Fruit fly (Drosophila melanogaster): ENCODE data around the gene CG2256.
A peak's percentile ranks its signal among the peaks of the same experiment; 100 is the strongest.

The CG2256 gene

DNA sequence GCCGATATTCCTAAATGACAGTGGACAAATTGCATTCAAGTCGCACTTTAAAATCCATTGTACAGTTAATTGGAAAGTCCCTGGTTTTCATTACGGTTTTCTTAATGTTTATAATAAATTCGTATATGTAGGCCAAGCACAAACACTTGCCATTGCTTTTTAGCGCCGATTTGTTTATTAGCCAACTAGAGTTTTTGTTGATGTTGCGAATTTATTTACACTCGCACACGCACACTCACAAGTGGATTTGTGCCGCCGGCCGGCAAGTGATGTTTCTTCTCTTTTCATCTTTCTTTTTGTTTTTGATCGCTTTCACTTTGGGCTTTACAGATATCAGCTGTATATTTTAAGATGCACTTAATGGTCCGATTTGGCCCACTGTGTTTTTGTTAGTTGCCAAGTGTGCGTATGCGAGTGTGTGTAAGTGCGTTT, 29.7 kb downstream of the CG2256 start:
- TF ChIP-seq OdsH (GFP tag; optimal IDR thresholded peaks at IDR 0.05) (peak; percentile 37), CG9705 (GFP tag; optimal IDR thresholded peaks at IDR 0.05) (peak; percentile 62), Mio (GFP tag; optimal IDR thresholded peaks at IDR 0.05) (no peak), jim (GFP tag; optimal IDR thresholded peaks at IDR 0.05) (no peak), ey (GFP tag; optimal IDR thresholded peaks at IDR 0.05) (peak; percentile 74), usp (GFP tag; optimal IDR thresholded peaks at IDR 0.05) (no peak), h (GFP tag; optimal IDR thresholded peaks at IDR 0.05) (peak; percentile 59), woc (GFP tag; optimal IDR thresholded peaks at IDR 0.05) (peak; percentile 72), pan (optimal IDR thresholded peaks at IDR 0.05) (no peak), CG32264 (GFP tag; optimal IDR thresholded peaks at IDR 0.05) (no peak), Hr83 (GFP tag; optimal IDR thresholded peaks at IDR 0.05; ENCODE audit: poor library complexity, severe bottlenecking) (no peak), fru (GFP tag; optimal IDR thresholded peaks at IDR 0.05) (peak; percentile 63), sage (GFP tag; optimal IDR thresholded peaks at IDR 0.05) (no peak), HLH106 (tag; optimal IDR thresholded peaks at IDR 0.05) (peak; percentile 74), psq (GFP tag; optimal IDR thresholded peaks at IDR 0.05) (peak; percentile 52), rgr (GFP tag; optimal IDR thresholded peaks at IDR 0.05) (peak; percentile 53), br (GFP tag; optimal IDR thresholded peaks at IDR 0.05) (peak; percentile 69), Hr78 (GFP tag; optimal IDR thresholded peaks at IDR 0.05) (no peak), foxo (GFP tag; optimal IDR thresholded peaks at IDR 0.05) (peak in 1 of 2 experiments; percentile 71), sv (GFP tag; optimal IDR thresholded peaks at IDR 0.05) (peak; percentile 72), Dif (GFP tag; optimal IDR thresholded peaks at IDR 0.05; ENCODE audit: partially characterized antibody) (no peak), Rel (GFP tag; optimal IDR thresholded peaks at IDR 0.05) (no peak), Rel (tag; optimal IDR thresholded peaks at IDR 0.05) (no peak), dsf (GFP tag; optimal IDR thresholded peaks at IDR 0.05; ENCODE audit: borderline replicate concordance) (no peak), tai (GFP tag; optimal IDR thresholded peaks at IDR 0.05) (no peak), Sp1 (GFP tag; optimal IDR thresholded peaks at IDR 0.05) (peak; percentile 74), N (GFP tag; optimal IDR thresholded peaks at IDR 0.05) (no peak), brk (GFP tag; optimal IDR thresholded peaks at IDR 0.05) (no peak), lola (GFP tag; optimal IDR thresholded peaks at IDR 0.05) (no peak), GATAd (GFP tag; optimal IDR thresholded peaks at IDR 0.05) (no peak), dmrt93B (GFP tag; optimal IDR thresholded peaks at IDR 0.05) (peak; percentile 61), Vsx2 (GFP tag; optimal IDR thresholded peaks at IDR 0.05; ENCODE audit: partially characterized antibody) (no peak), CrebA (GFP tag; optimal IDR thresholded peaks at IDR 0.05; ENCODE audit: borderline replicate concordance) (no peak), Dfd (GFP tag; optimal IDR thresholded peaks at IDR 0.05) (no peak)

DNA sequence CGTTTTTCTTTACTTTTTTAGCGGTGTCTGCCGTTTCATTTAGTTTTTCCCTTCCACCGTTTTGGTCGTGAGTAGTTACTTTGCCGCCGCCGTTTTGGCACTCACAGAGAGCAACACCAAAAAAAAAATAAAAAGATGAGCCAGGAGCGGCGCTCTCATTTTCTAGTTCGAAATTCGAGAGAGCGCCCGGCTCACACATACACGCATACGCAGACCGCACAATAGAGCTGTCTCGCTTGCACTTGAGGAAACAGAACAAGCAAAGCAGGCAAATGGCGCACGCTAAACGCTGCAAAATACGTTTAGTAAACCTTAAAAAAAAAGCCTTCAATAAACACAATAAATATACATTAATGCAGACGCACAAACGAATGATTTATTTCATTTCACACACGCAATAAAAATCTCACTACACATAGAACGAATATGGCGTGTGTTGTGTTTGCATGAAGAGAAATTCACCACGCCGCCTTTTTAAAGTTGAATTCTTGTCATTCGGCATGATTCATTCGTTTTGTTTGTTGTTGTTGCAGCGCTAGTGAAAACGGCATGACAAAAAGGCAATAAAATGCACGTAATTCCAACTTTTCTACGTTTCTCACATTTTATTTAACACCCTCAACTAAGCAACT, 30.3 kb downstream of the CG2256 start:
- peak; percentile 75 for TF ChIP-seq N (GFP tag; optimal IDR thresholded peaks at IDR 0.05)
- TF ChIP-seq sage (GFP tag; optimal IDR thresholded peaks at IDR 0.05): peak; percentile 4
- TF ChIP-seq lola (GFP tag; optimal IDR thresholded peaks at IDR 0.05): no peak
- no peak for TF ChIP-seq CG9705 (GFP tag; optimal IDR thresholded peaks at IDR 0.05)
- no peak for TF ChIP-seq tai (GFP tag; optimal IDR thresholded peaks at IDR 0.05)
- no peak for TF ChIP-seq CrebA (GFP tag; optimal IDR thresholded peaks at IDR 0.05; ENCODE audit: borderline replicate concordance)
- no peak for TF ChIP-seq jim (GFP tag; optimal IDR thresholded peaks at IDR 0.05)
- no peak for TF ChIP-seq Sp1 (GFP tag; optimal IDR thresholded peaks at IDR 0.05)
- peak; percentile 38 for TF ChIP-seq psq (GFP tag; optimal IDR thresholded peaks at IDR 0.05)
- TF ChIP-seq Abd-B (GFP tag; optimal IDR thresholded peaks at IDR 0.05): no peak
- TF ChIP-seq rgr (GFP tag; optimal IDR thresholded peaks at IDR 0.05): no peak
- peak; percentile 83 for TF ChIP-seq Dif (GFP tag; optimal IDR thresholded peaks at IDR 0.05; ENCODE audit: partially characterized antibody)
- no peak for TF ChIP-seq br (GFP tag; optimal IDR thresholded peaks at IDR 0.05)
- TF ChIP-seq dl (GFP tag; optimal IDR thresholded peaks at IDR 0.05; ENCODE audit: insufficient read depth in 1 of 2, partially characterized antibody in 2 of 2): peak; percentile 38 to 70
- no peak for TF ChIP-seq fru (GFP tag; optimal IDR thresholded peaks at IDR 0.05)
- TF ChIP-seq CG32264 (GFP tag; optimal IDR thresholded peaks at IDR 0.05): no peak
- TF ChIP-seq pan (optimal IDR thresholded peaks at IDR 0.05): no peak
- TF ChIP-seq brk (GFP tag; optimal IDR thresholded peaks at IDR 0.05): no peak
- no peak for TF ChIP-seq woc (GFP tag; optimal IDR thresholded peaks at IDR 0.05)
- peak; percentile 35 for TF ChIP-seq h (GFP tag; optimal IDR thresholded peaks at IDR 0.05)
- no peak for TF ChIP-seq HLH106 (tag; optimal IDR thresholded peaks at IDR 0.05)
- no peak for TF ChIP-seq sv (GFP tag; optimal IDR thresholded peaks at IDR 0.05)
- TF ChIP-seq dmrt93B (GFP tag; optimal IDR thresholded peaks at IDR 0.05): no peak
- no peak for TF ChIP-seq Hr83 (GFP tag; optimal IDR thresholded peaks at IDR 0.05; ENCODE audit: poor library complexity, severe bottlenecking)
- no peak for TF ChIP-seq GATAd (GFP tag; optimal IDR thresholded peaks at IDR 0.05)
- TF ChIP-seq dsf (GFP tag; optimal IDR thresholded peaks at IDR 0.05; ENCODE audit: borderline replicate concordance): no peak
